Fruit fly (Drosophila melanogaster) whole organism, embryonic: ENCODE results near the gene firl.
A peak's percentile ranks its signal among the peaks of the same experiment; 100 is the strongest.

Experiments
- ATbp ChIP-seq: fragments of 200-800 bp; sonication (Bioruptor generic); optimal IDR thresholded peaks from 2 replicates; lab custom pipeline; 2017; ENCODE audit warnings: missing biosample characterization, mild to moderate bottlenecking, missing genetic modification characterization, missing genetic modification reagents
- CG10431 ChIP-seq: fragments of 200-800 bp; sonication (Bioruptor generic); optimal IDR thresholded peaks from 3 replicates; lab custom pipeline; 2018; ENCODE audit warnings: missing biosample characterization, mild to moderate bottlenecking, missing genetic modification characterization
- CG11504 ChIP-seq: fragments of 200-800 bp; sonication (Bioruptor generic); optimal IDR thresholded peaks from 3 replicates; lab custom pipeline; 2019; ENCODE audit warnings: missing biosample characterization, mild to moderate bottlenecking, missing genetic modification characterization, moderate library complexity
- CG13123 ChIP-seq: fragments of 200-800 bp; sonication (Bioruptor generic); optimal IDR thresholded peaks from 2 replicates; lab custom pipeline; 2016; ENCODE audit warnings: missing biosample characterization, missing genetic modification characterization
- CG13296 ChIP-seq: fragments of 200-800 bp; sonication (Bioruptor generic); optimal IDR thresholded peaks from 3 replicates; lab custom pipeline; 2018; ENCODE audit warnings: missing biosample characterization, mild to moderate bottlenecking, missing genetic modification characterization
- CG13424 ChIP-seq: fragments of 200-800 bp; sonication (Bioruptor generic); optimal IDR thresholded peaks from 2 replicates; lab custom pipeline; 2019; ENCODE audit warnings: missing biosample characterization, mild to moderate bottlenecking, missing genetic modification characterization, moderate library complexity
- CG13624 ChIP-seq: fragments of 200-800 bp; sonication (Bioruptor generic); optimal IDR thresholded peaks from 2 replicates; lab custom pipeline; 2016; ENCODE audit warnings: missing biosample characterization, missing genetic modification characterization
- CG14667 ChIP-seq: fragments of 200-800 bp; sonication (Bioruptor generic); IDR thresholded peaks from 2 replicates; pipeline ENCODE4 v1.3.6; 2022; ENCODE audit warnings: missing biosample characterization, missing genetic modification characterization
- CG1647 ChIP-seq: fragments of 200-800 bp; sonication (Bioruptor generic); optimal IDR thresholded peaks from 3 replicates; lab custom pipeline; 2016; ENCODE audit warnings: missing biosample characterization, missing genetic modification characterization
- CG18619 ChIP-seq: fragments of 200-800 bp; sonication (Bioruptor generic); optimal IDR thresholded peaks from 3 replicates; lab custom pipeline; 2017; ENCODE audit warnings: missing biosample characterization, mild to moderate bottlenecking, missing genetic modification characterization
- CG2875 ChIP-seq: fragments of 200-800 bp; sonication (Bioruptor generic); optimal IDR thresholded peaks from 2 replicates; lab custom pipeline; 2017; ENCODE audit warnings: missing biosample characterization, mild to moderate bottlenecking, missing genetic modification characterization, missing genetic modification reagents
- CG2889 ChIP-seq: fragments of 200-800 bp; sonication (Bioruptor generic); IDR thresholded peaks from 3 replicates; pipeline ENCODE4 v1.3.6; 2022; ENCODE audit warnings: missing biosample characterization, missing genetic modification characterization
- CG30020 ChIP-seq: fragments of 200-800 bp; optimal IDR thresholded peaks from 2 replicates; lab custom pipeline; 2019; ENCODE audit warnings: missing biosample characterization, mild to moderate bottlenecking, missing genetic modification characterization, moderate library complexity
- CG32772 ChIP-seq: fragments of 200-800 bp; sonication (Bioruptor generic); IDR thresholded peaks from 2 replicates; pipeline ENCODE4 v1.3.6; 2022; ENCODE audit warnings: missing biosample characterization, missing genetic modification characterization
- CG33213 ChIP-seq: fragments of 200-800 bp; sonication (Bioruptor generic); optimal IDR thresholded peaks from 3 replicates; lab custom pipeline; 2016; ENCODE audit warnings: missing biosample characterization, missing genetic modification characterization
- CG33557 ChIP-seq: fragments of 200-800 bp; sonication (Bioruptor generic); optimal IDR thresholded peaks from 2 replicates; lab custom pipeline; 2019; ENCODE audit warnings: missing biosample characterization, mild to moderate bottlenecking, missing genetic modification characterization, moderate library complexity
- CG3407 ChIP-seq: fragments of 200-800 bp; sonication (Bioruptor generic); optimal IDR thresholded peaks from 2 replicates; lab custom pipeline; 2018; ENCODE audit warnings: missing biosample characterization, mild to moderate bottlenecking, missing genetic modification characterization
- CG4707 ChIP-seq: fragments of 200-800 bp; sonication (Bioruptor generic); optimal IDR thresholded peaks from 2 replicates; lab custom pipeline; 2018; ENCODE audit warnings: missing biosample characterization, mild to moderate bottlenecking, missing genetic modification characterization, moderate library complexity
- CG5180 ChIP-seq: fragments of 200-800 bp; sonication (Bioruptor generic); optimal IDR thresholded peaks from 3 replicates; lab custom pipeline; 2017; ENCODE audit warnings: missing biosample characterization, missing genetic modification characterization, mild to moderate bottlenecking, moderate library complexity, missing genetic modification reagents
- CG6175 ChIP-seq: fragments of 200-800 bp; sonication (Bioruptor generic); IDR thresholded peaks from 3 replicates; pipeline ENCODE4 v1.3.6; 2022; ENCODE audit warnings: missing biosample characterization, missing genetic modification characterization
- CG7745 ChIP-seq: fragments of 200-800 bp; sonication (Bioruptor generic); optimal IDR thresholded peaks from 2 replicates; lab custom pipeline; 2018; ENCODE audit warnings: missing biosample characterization, mild to moderate bottlenecking, missing genetic modification characterization, moderate library complexity
- CG7786 ChIP-seq: fragments of 200-800 bp; sonication (Bioruptor generic); optimal IDR thresholded peaks from 2 replicates; lab custom pipeline; 2016; ENCODE audit warnings: missing biosample characterization, missing genetic modification characterization
- CG9932 ChIP-seq: fragments of 200-800 bp; sonication (Bioruptor generic); IDR thresholded peaks from 2 replicates; pipeline ENCODE4 v1.3.6; 2022; ENCODE audit warnings: missing biosample characterization, missing genetic modification characterization
- CrebB ChIP-seq: fragments of 200-800 bp; sonication (Bioruptor generic); optimal IDR thresholded peaks from 3 replicates; lab custom pipeline; 2018; ENCODE audit warnings: missing biosample characterization, mild to moderate bottlenecking, missing genetic modification characterization
- Dip2 ChIP-seq: fragments of 200-800 bp; sonication (Bioruptor generic); IDR thresholded peaks from 2 replicates; pipeline ENCODE4 v1.3.6; 2022; ENCODE audit warnings: missing biosample characterization, missing genetic modification characterization
- Drgx ChIP-seq: fragments of 200-800 bp; sonication (Bioruptor generic); IDR thresholded peaks from 2 replicates; pipeline ENCODE4 v1.3.6; 2022; ENCODE audit warnings: missing biosample characterization, missing genetic modification characterization
- Elba2 ChIP-seq: fragments of 200-800 bp; sonication (Bioruptor generic); optimal IDR thresholded peaks from 3 replicates; lab custom pipeline; 2016; ENCODE audit warnings: missing biosample characterization, missing genetic modification characterization
- HHEX ChIP-seq: fragments of 200-800 bp; sonication (Bioruptor generic); optimal IDR thresholded peaks from 3 replicates; lab custom pipeline; 2017; ENCODE audit warnings: missing biosample characterization, mild to moderate bottlenecking, missing genetic modification characterization, missing genetic modification reagents
- Hmx ChIP-seq: fragments of 200-800 bp; sonication (Bioruptor generic); optimal IDR thresholded peaks from 2 replicates; lab custom pipeline; 2016; ENCODE audit warnings: missing biosample characterization, missing genetic modification characterization
- MTF-1 ChIP-seq: fragments of 200-800 bp; sonication (Bioruptor generic); optimal IDR thresholded peaks from 2 replicates; lab custom pipeline; 2018; ENCODE audit warnings: missing biosample characterization, mild to moderate bottlenecking, missing genetic modification characterization, borderline replicate concordance
- Med ChIP-seq: fragments of 200-800 bp; sonication (Bioruptor generic); peaks from one replicate; lab custom pipeline; 2016; ENCODE audit warnings: missing biosample characterization, missing genetic modification characterization, mild to moderate bottlenecking, inconsistent platforms, moderate library complexity
- Nf-YA ChIP-seq: fragments of 200-800 bp; sonication (Bioruptor generic); IDR thresholded peaks from 2 replicates; pipeline ENCODE4 v1.3.6; 2022; ENCODE audit warnings: missing biosample characterization, missing genetic modification characterization
- Nf-YB ChIP-seq: fragments of 200-800 bp; sonication (Bioruptor generic); optimal IDR thresholded peaks from 3 replicates; lab custom pipeline; 2019; ENCODE audit warnings: missing biosample characterization, mild to moderate bottlenecking, missing genetic modification characterization, moderate library complexity
- Scr ChIP-seq: fragments of 200-800 bp; sonication (Bioruptor generic); IDR thresholded peaks from 2 replicates; pipeline ENCODE4 v1.3.6; 2022; ENCODE audit warnings: missing biosample characterization, missing genetic modification characterization; ENCODE audit not compliant: partially characterized antibody
- ac ChIP-seq: fragments of 200-800 bp; sonication (Bioruptor generic); optimal IDR thresholded peaks from 3 replicates; lab custom pipeline; 2017; ENCODE audit warnings: missing biosample characterization, mild to moderate bottlenecking, missing genetic modification characterization
- az2 ChIP-seq: fragments of 200-800 bp; sonication (Bioruptor generic); optimal IDR thresholded peaks from 3 replicates; lab custom pipeline; 2016; ENCODE audit warnings: missing biosample characterization, missing genetic modification characterization
- bsh ChIP-seq, 2 experiments: fragments of 200-800 bp; sonication (Bioruptor generic); optimal IDR thresholded peaks; 2 replicates each; lab custom pipeline; 2017 to 2018; ENCODE audit warnings: mild to moderate bottlenecking in 2 of 2, missing biosample characterization in 2 of 2, missing genetic modification characterization in 2 of 2, moderate library complexity in 1 of 2
- chinmo ChIP-seq: fragments of 200-800 bp; sonication (Bioruptor generic); IDR thresholded peaks from 4 replicates; pipeline ENCODE4 v1.3.6; 2022; ENCODE audit warnings: missing biosample characterization, missing genetic modification characterization; ENCODE audit not compliant: partially characterized antibody
- fd64A ChIP-seq: fragments of 200-800 bp; sonication (Bioruptor generic); optimal IDR thresholded peaks from 3 replicates; lab custom pipeline; 2018; ENCODE audit warnings: missing biosample characterization, mild to moderate bottlenecking, missing genetic modification characterization
- gem ChIP-seq: fragments of 200-800 bp; sonication (Bioruptor generic); optimal IDR thresholded peaks from 2 replicates; lab custom pipeline; 2019; ENCODE audit warnings: missing biosample characterization, mild to moderate bottlenecking, missing genetic modification characterization, moderate library complexity
- grau ChIP-seq: fragments of 200-800 bp; optimal IDR thresholded peaks from 3 replicates; lab custom pipeline; 2019; ENCODE audit warnings: missing biosample characterization, mild to moderate bottlenecking, missing genetic modification characterization, moderate library complexity
- hkb ChIP-seq, 2 experiments: fragments of 200-800 bp in 1 of 2; fragments of >200 bp in 1 of 2; sonication (Bioruptor generic) in 1 of 2; IDR thresholded peaks in 1 of 2; optimal IDR thresholded peaks in 1 of 2; 2 replicates each; pipeline versions ENCODE4 v1.3.6 to Lab custom; 2017 to 2022; ENCODE audit warnings: missing biosample characterization in 1 of 2, missing genetic modification characterization in 1 of 2
- lab ChIP-seq: fragments of 200-800 bp; sonication (Bioruptor generic); optimal IDR thresholded peaks from 3 replicates; lab custom pipeline; 2017; ENCODE audit warnings: missing biosample characterization, missing genetic modification characterization, mild to moderate bottlenecking, moderate library complexity, missing genetic modification reagents
- run ChIP-seq: fragments of 200-800 bp; sonication (Bioruptor generic); optimal IDR thresholded peaks from 3 replicates; lab custom pipeline; 2018; ENCODE audit warnings: missing biosample characterization, mild to moderate bottlenecking, missing genetic modification characterization
- scrt ChIP-seq: fragments of 200-800 bp; sonication (Bioruptor generic); optimal IDR thresholded peaks from 2 replicates; lab custom pipeline; 2018; ENCODE audit warnings: missing biosample characterization, mild to moderate bottlenecking, missing genetic modification characterization, moderate library complexity
- sens ChIP-seq: fragments of 200-800 bp; sonication (Bioruptor generic); peaks from one replicate; lab custom pipeline; 2016; ENCODE audit warnings: missing biosample characterization, missing genetic modification characterization
- trem ChIP-seq: fragments of 200-800 bp; optimal IDR thresholded peaks from 3 replicates; lab custom pipeline; 2019; ENCODE audit warnings: missing biosample characterization, mild to moderate bottlenecking, missing genetic modification characterization, moderate library complexity
- yki ChIP-seq: fragments of >200 bp; optimal IDR thresholded peaks from 3 replicates; lab custom pipeline; 2018

Gene firl

dm6 chr2L:12053365-12053764 is 13.2 kb downstream of the firl start:
- no peak for TF ChIP-seq CG18619 (GFP tag; lab: Kevin White, UChicago)
- peak; percentile 97 for TF ChIP-seq scrt (GFP tag; lab: Kevin White, UChicago)
- no peak for TF ChIP-seq CG2875 (GFP tag; lab: Kevin White, UChicago)
- TF ChIP-seq Med (GFP tag; lab: Kevin White, UChicago): peak; percentile 14

- TF ChIP-seq ac (no peak), bsh (GFP tag; optimal IDR thresholded peaks at IDR 0.05; lab: Kevin White, UChicago) (peak in 1 of 2 experiments; percentile 45), Hmx (GFP tag; lab: Kevin White, UChicago) (no peak), HHEX (GFP tag; lab: Kevin White, UChicago) (no peak), CG4707 (GFP tag; lab: Kevin White, UChicago) (peak; percentile 36), CG11504 (tag; lab: Kevin White, UChicago) (no peak), CG13624 (GFP tag; lab: Kevin White, UChicago) (no peak), CG7745 (tag; lab: Kevin White, UChicago) (no peak), sens (peak; percentile 26), CrebB (no peak), Nf-YB (GFP tag; lab: Kevin White, UChicago) (no peak), Scr (GFP tag; lab: Robert Waterston, UW) (no peak), Elba2 (GFP tag; lab: Kevin White, UChicago) (no peak), lab (GFP tag; lab: Kevin White, UChicago) (no peak), CG10431 (GFP tag; lab: Kevin White, UChicago) (peak; percentile 53), CG32772 (GFP tag; lab: Robert Waterston, UW) (no peak), yki (no peak), Dip2 (GFP tag; lab: Robert Waterston, UW) (no peak), MTF-1 (peak; percentile 5), CG18619 (GFP tag; lab: Kevin White, UChicago) (no peak), ATbp (peak; percentile 57), CG2889 (GFP tag; lab: Robert Waterston, UW) (no peak), CG30020 (no peak), CG1647 (GFP tag; lab: Kevin White, UChicago) (no peak), fd64A (GFP tag; lab: Kevin White, UChicago) (peak; percentile 34), run (tag; lab: Kevin White, UChicago) (no peak), CG33557 (peak; percentile 5), CG3407 (GFP tag; lab: Kevin White, UChicago) (peak; percentile 39), CG5180 (peak; percentile 91), Drgx (GFP tag; lab: Robert Waterston, UW) (no peak), Nf-YA (GFP tag; lab: Robert Waterston, UW) (no peak), CG9932 (no peak), gem (tag; lab: Kevin White, UChicago) (peak; percentile 31), trem (no peak), CG13123 (no peak), CG13296 (GFP tag; lab: Kevin White, UChicago) (peak; percentile 10), grau (tag; lab: Kevin White, UChicago) (no peak), CG2875 (GFP tag; lab: Kevin White, UChicago) (no peak), CG13424 (tag; lab: Kevin White, UChicago) (no peak), az2 (GFP tag; lab: Kevin White, UChicago) (no peak), CG6175 (GFP tag; lab: Robert Waterston, UW) (no peak), CG7786 (GFP tag; lab: Kevin White, UChicago) (no peak), hkb (optimal IDR thresholded peaks at IDR 0.05; lab: Kevin White, UChicago) (no peak), hkb (GFP tag; IDR thresholded peaks at IDR 0.05; lab: Robert Waterston, UW) (peak; percentile 37; the same call in 1 of the 2 replicates), CG33213 (GFP tag; lab: Kevin White, UChicago) (no peak), CG14667 (GFP tag; lab: Robert Waterston, UW) (no peak), chinmo (GFP tag; lab: Robert Waterston, UW) (no peak)
Observed at dm6 chr2L:12049133-12049532, 17.4 kb downstream of the firl start, which contains the start of gene PLCXD. Gene PLCXD (plus strand): TSS chr2L:12049418.
